Worm (Caenorhabditis elegans) whole organism, L2 larva: ENCODE measurements around the gene try-8.

Experiments
- C34F6.9 ChIP-seq: fragments of 150-350 bp; optimal IDR thresholded peaks from 2 replicates; lab custom pipeline; 2014; ENCODE audit warnings: missing biosample characterization, missing genetic modification characterization
- F13H6.1 ChIP-seq: sonication (generic microtip); optimal IDR thresholded peaks from 2 replicates; lab custom pipeline; 2016; ENCODE audit warnings: missing genetic modification characterization, missing compliant biosample characterization
- Y55F3AM.14 ChIP-seq: fragments of 200-800 bp; sonication (Bioruptor generic); optimal IDR thresholded peaks from 2 replicates; lab custom pipeline; 2018; ENCODE audit warnings: mild to moderate bottlenecking, missing genetic modification characterization, missing compliant biosample characterization
- ZK546.5 ChIP-seq: sonication (generic microtip); optimal IDR thresholded peaks from 2 replicates; lab custom pipeline; 2017; ENCODE audit warnings: missing biosample characterization, missing genetic modification characterization
- alr-1 ChIP-seq: fragments of 150-350 bp; optimal IDR thresholded peaks from 2 replicates; lab custom pipeline; 2014; ENCODE audit warnings: missing biosample characterization, missing genetic modification characterization
- aly-2 ChIP-seq: fragments of 150-350 bp; optimal IDR thresholded peaks from 2 replicates; lab custom pipeline; 2014; ENCODE audit warnings: missing biosample characterization, missing genetic modification characterization
- ama-1 ChIP-seq: fragments of 150-350 bp; optimal IDR thresholded peaks from 2 replicates; lab custom pipeline; 2018; ENCODE audit warnings: inconsistent platforms
- blmp-1 ChIP-seq: sonication (generic microtip); optimal IDR thresholded peaks from 2 replicates; lab custom pipeline; 2017; ENCODE audit warnings: missing genetic modification characterization, mild to moderate bottlenecking, missing compliant biosample characterization, antibody characterized with exemption, moderate library complexity; ENCODE audit not compliant: insufficient read depth
- crh-2 ChIP-seq: sonication (generic microtip); optimal IDR thresholded peaks from 2 replicates; lab custom pipeline; 2017; ENCODE audit warnings: missing biosample characterization, missing genetic modification characterization
- dmd-4 ChIP-seq: sonication (generic microtip); optimal IDR thresholded peaks from 2 replicates; lab custom pipeline; 2017; ENCODE audit warnings: missing biosample characterization, missing genetic modification characterization
- egl-27 ChIP-seq: sonication (generic microtip); optimal IDR thresholded peaks from 3 replicates; lab custom pipeline; 2017; ENCODE audit warnings: missing biosample characterization, missing genetic modification reagents, missing genetic modification characterization
- elt-1 ChIP-seq: fragments of 150-350 bp; optimal IDR thresholded peaks from 2 replicates; lab custom pipeline; 2014; ENCODE audit warnings: missing biosample characterization, missing genetic modification characterization
- elt-3 ChIP-seq: sonication (generic microtip); optimal IDR thresholded peaks from 2 replicates; lab custom pipeline; 2017; ENCODE audit warnings: missing biosample characterization, missing genetic modification characterization
- fos-1 ChIP-seq: fragments of 150-350 bp; optimal IDR thresholded peaks from 2 replicates; lab custom pipeline; 2014; ENCODE audit warnings: missing biosample characterization, missing genetic modification characterization
- gmeb-1 ChIP-seq: fragments of 150-350 bp; optimal IDR thresholded peaks from 2 replicates; lab custom pipeline; 2014; ENCODE audit warnings: missing biosample characterization, missing genetic modification characterization
- lin-11 ChIP-seq: fragments of 150-350 bp; sonication (generic microtip); optimal IDR thresholded peaks from 2 replicates; lab custom pipeline; 2014; ENCODE audit warnings: missing biosample characterization, missing genetic modification characterization, inconsistent platforms, mixed read lengths
- lin-13 ChIP-seq: fragments of 150-350 bp; optimal IDR thresholded peaks from 2 replicates; lab custom pipeline; 2014; ENCODE audit warnings: missing biosample characterization, missing genetic modification reagents, missing genetic modification characterization
- lsy-2 ChIP-seq, 2 experiments: fragments of 150-350 bp in 1 of 2; sonication (generic microtip) in 1 of 2; optimal IDR thresholded peaks; 2 replicates each; lab custom pipeline; 2014 to 2017; ENCODE audit warnings: missing biosample characterization in 2 of 2, missing genetic modification characterization in 2 of 2
- mab-5 ChIP-seq: fragments of 150-350 bp; optimal IDR thresholded peaks from 2 replicates; lab custom pipeline; 2014; ENCODE audit warnings: missing biosample characterization, missing genetic modification characterization
- mbf-1 ChIP-seq: sonication (generic microtip); optimal IDR thresholded peaks from 2 replicates; lab custom pipeline; 2017; ENCODE audit warnings: missing biosample characterization, missing genetic modification characterization
- mdl-1 ChIP-seq, 2 experiments: fragments of 150-350 bp in 1 of 2; sonication (generic microtip) in 1 of 2; optimal IDR thresholded peaks; 2 replicates each; lab custom pipeline; 2017; ENCODE audit warnings: missing biosample characterization in 2 of 2, missing genetic modification characterization in 2 of 2
- nhr-10 ChIP-seq: sonication (generic microtip); optimal IDR thresholded peaks from 2 replicates; lab custom pipeline; 2017; ENCODE audit warnings: missing biosample characterization, missing genetic modification characterization
- nhr-11 ChIP-seq: fragments of 150-350 bp; optimal IDR thresholded peaks from 2 replicates; lab custom pipeline; 2014; ENCODE audit warnings: missing biosample characterization, missing genetic modification characterization
- nhr-12 ChIP-seq: fragments of 150-350 bp; optimal IDR thresholded peaks from 2 replicates; lab custom pipeline; 2014; ENCODE audit warnings: missing biosample characterization, missing genetic modification characterization
- nhr-129 ChIP-seq: fragments of 150-350 bp; optimal IDR thresholded peaks from 2 replicates; lab custom pipeline; 2014; ENCODE audit warnings: missing biosample characterization, missing genetic modification characterization
- nhr-21 ChIP-seq: fragments of 150-350 bp; optimal IDR thresholded peaks from 2 replicates; lab custom pipeline; 2014; ENCODE audit warnings: missing biosample characterization, missing genetic modification characterization
- nhr-23 ChIP-seq: fragments of 150-350 bp; optimal IDR thresholded peaks from 2 replicates; lab custom pipeline; 2014; ENCODE audit warnings: missing biosample characterization, missing genetic modification reagents, missing genetic modification characterization
- nhr-237 ChIP-seq: fragments of 150-350 bp; optimal IDR thresholded peaks from 2 replicates; lab custom pipeline; 2014; ENCODE audit warnings: missing biosample characterization, missing genetic modification characterization
- nhr-25 ChIP-seq: fragments of 150-350 bp; sonication (generic microtip); optimal IDR thresholded peaks from 3 replicates; lab custom pipeline; 2014; ENCODE audit warnings: missing biosample characterization, missing genetic modification characterization
- nhr-77 ChIP-seq: fragments of 150-350 bp; optimal IDR thresholded peaks from 2 replicates; lab custom pipeline; 2014; ENCODE audit warnings: missing biosample characterization, missing genetic modification characterization
- peb-1 ChIP-seq: fragments of 150-350 bp; optimal IDR thresholded peaks from 2 replicates; lab custom pipeline; 2014; ENCODE audit warnings: missing biosample characterization, missing genetic modification characterization
- sem-4 ChIP-seq: fragments of 150-350 bp; optimal IDR thresholded peaks from 2 replicates; lab custom pipeline; 2014; ENCODE audit warnings: missing biosample characterization, missing genetic modification reagents, missing genetic modification characterization
- skn-1 ChIP-seq: sonication (generic microtip); optimal IDR thresholded peaks from 2 replicates; lab custom pipeline; 2017; ENCODE audit warnings: missing biosample characterization, missing genetic modification characterization
- sma-3 ChIP-seq: sonication (generic microtip); optimal IDR thresholded peaks from 2 replicates; lab custom pipeline; 2016; ENCODE audit warnings: missing genetic modification reagents, missing genetic modification characterization, missing compliant biosample characterization
- sma-9 ChIP-seq, 2 experiments: fragments of 150-350 bp in 1 of 2; sonication (generic microtip) in 1 of 2; optimal IDR thresholded peaks; 2 replicates each; lab custom pipeline; 2014 to 2016; ENCODE audit warnings: missing genetic modification characterization in 2 of 2, mild to moderate bottlenecking in 1 of 2, missing biosample characterization in 1 of 2, missing compliant biosample characterization in 1 of 2, missing genetic modification reagents in 1 of 2, moderate library complexity in 1 of 2
- snpc-4 ChIP-seq: fragments of 150-350 bp; optimal IDR thresholded peaks from 2 replicates; lab custom pipeline; 2014; ENCODE audit warnings: missing biosample characterization, missing genetic modification characterization
- unc-39 ChIP-seq: fragments of 150-350 bp; optimal IDR thresholded peaks from 2 replicates; lab custom pipeline; 2014; ENCODE audit warnings: missing biosample characterization, missing genetic modification characterization
- unc-55 ChIP-seq: fragments of 150-350 bp; sonication (generic microtip); optimal IDR thresholded peaks from 3 replicates; lab custom pipeline; 2014; ENCODE audit warnings: missing biosample characterization, missing genetic modification reagents, missing genetic modification characterization
- zag-1 ChIP-seq: fragments of 150-350 bp; optimal IDR thresholded peaks from 2 replicates; lab custom pipeline; 2014; ENCODE audit warnings: missing biosample characterization, missing genetic modification characterization
- ztf-1 ChIP-seq: fragments of 200-800 bp; sonication (Bioruptor generic); conservative IDR thresholded peaks from 2 replicates; pipeline ENCODE4 v1.3.6; 2022; ENCODE audit warnings: missing genetic modification characterization, missing compliant biosample characterization
- ztf-11 ChIP-seq: sonication (generic microtip); optimal IDR thresholded peaks from 2 replicates; lab custom pipeline; 2017; ENCODE audit warnings: missing biosample characterization, missing genetic modification characterization

Gene try-8

ce11 chrV:7492924-7493323, 38.8 kb upstream of the try-8 start, which contains the start of gene srbc-10:
Gene srbc-10, minus strand, starts transcription at chrV:7493024.
- TF ChIP-seq crh-2 (tag; lab: Kevin White, UChicago) (no peak), Y55F3AM.14 (GFP tag; lab: Kevin White, UChicago) (no peak), unc-55 (GFP tag; lab: Kevin White, UChicago) (no peak), sem-4 (tag; lab: Kevin White, UChicago) (no peak), nhr-129 (tag; lab: Kevin White, UChicago) (no peak), alr-1 (tag; lab: Kevin White, UChicago) (no peak), lin-11 (tag; lab: Kevin White, UChicago) (no peak)

DNA sequence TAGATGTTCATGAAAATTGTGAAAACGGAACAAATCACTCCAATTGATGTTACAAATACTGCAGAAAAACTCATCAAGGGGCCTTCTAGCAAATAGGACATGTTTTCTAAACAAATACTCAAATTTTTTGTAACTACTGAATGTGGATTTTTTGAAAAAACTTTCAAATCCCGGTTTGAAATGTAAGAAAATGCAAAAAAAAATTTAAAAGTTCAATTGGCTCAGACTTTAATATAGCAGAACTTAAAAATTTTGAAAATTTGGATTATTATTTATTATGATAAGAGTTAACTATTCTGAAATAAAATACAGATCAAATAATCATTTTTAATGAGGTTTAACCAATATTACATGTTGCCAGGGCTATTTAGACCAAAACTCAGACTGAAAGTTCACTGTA, 36.2 kb upstream of the try-8 start, which contains the start of gene srbc-9:
Gene srbc-9 (minus strand): TSS at position 101 of the 400 bp plus-strand sequence.
- TF ChIP-seq blmp-1 (tag; lab: Kevin White, UChicago) (no peak), ztf-11 (no peak), nhr-237 (tag; lab: Kevin White, UChicago) (no peak), F13H6.1 (tag; lab: Kevin White, UChicago) (no peak), lin-13 (GFP tag; lab: Kevin White, UChicago) (no peak), zag-1 (tag; lab: Kevin White, UChicago) (no peak), nhr-25 (tag; lab: Kevin White, UChicago) (no peak), sma-9 (GFP tag; optimal IDR thresholded peaks at IDR 0.05; lab: Kevin White, UChicago) (no peak), sma-9 (tag; optimal IDR thresholded peaks at IDR 0.05; lab: Kevin White, UChicago) (no peak), nhr-10 (tag; lab: Kevin White, UChicago) (no peak), skn-1 (tag; lab: Kevin White, UChicago) (no peak), sem-4 (tag; lab: Kevin White, UChicago) (no peak), elt-1 (no peak), unc-39 (tag; lab: Kevin White, UChicago) (no peak), peb-1 (no peak), aly-2 (tag; lab: Kevin White, UChicago) (no peak), crh-2 (tag; lab: Kevin White, UChicago) (no peak), unc-55 (GFP tag; lab: Kevin White, UChicago) (no peak), snpc-4 (tag; lab: Kevin White, UChicago) (no peak), C34F6.9 (no peak)

ce11 chrV:7487518-7487917, 33.4 kb upstream of the try-8 start, which contains the start of gene srbc-7:
Gene srbc-7, minus strand, starts transcription at chrV:7487618.
- TF ChIP-seq aly-2 (tag; lab: Kevin White, UChicago) (no peak), egl-27 (tag; lab: Kevin White, UChicago) (no peak), nhr-21 (tag; lab: Kevin White, UChicago) (no peak), ama-1 (lab: Kevin White, UChicago) (no peak), gmeb-1 (tag; lab: Kevin White, UChicago) (no peak), blmp-1 (tag; lab: Kevin White, UChicago) (no peak), nhr-10 (tag; lab: Kevin White, UChicago) (no peak), nhr-129 (tag; lab: Kevin White, UChicago) (no peak), nhr-77 (tag; lab: Kevin White, UChicago) (no peak), lsy-2 (tag; optimal IDR thresholded peaks at IDR 0.05; lab: Kevin White, UChicago) (no peak), sma-3 (no peak), mbf-1 (tag; lab: Kevin White, UChicago) (no peak), nhr-11 (no peak), nhr-12 (no peak), fos-1 (tag; lab: Kevin White, UChicago) (no peak), lin-11 (tag; lab: Kevin White, UChicago) (no peak)

DNA sequence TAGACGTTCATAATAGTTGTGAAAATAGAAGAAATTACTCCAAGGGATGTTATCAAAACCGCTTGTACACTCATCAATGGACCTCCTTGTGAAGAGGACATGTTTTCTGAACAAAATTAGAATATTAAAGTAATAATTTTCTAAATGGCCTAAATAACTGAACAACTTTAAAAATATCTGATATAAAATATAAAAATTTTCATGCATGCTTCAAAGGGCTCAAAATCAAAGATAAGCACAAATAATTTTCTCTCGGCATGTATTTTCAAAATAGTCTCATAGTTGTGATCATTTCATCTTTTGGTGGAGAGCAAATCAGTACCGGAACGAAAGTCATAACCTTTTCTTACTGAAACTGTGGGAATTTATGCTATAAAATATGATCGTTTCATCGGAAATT, 30.9 kb upstream of the try-8 start, which contains the start of gene srbc-8:
Gene srbc-8 (minus strand): TSS at position 101 of the 400 bp plus-strand sequence.
- TF ChIP-seq ZK546.5 (tag; lab: Kevin White, UChicago) = no peak
- no peak for TF ChIP-seq dmd-4 (tag; lab: Kevin White, UChicago)
- no peak for TF ChIP-seq unc-39 (tag; lab: Kevin White, UChicago)
- TF ChIP-seq mab-5 = no peak
- no peak for TF ChIP-seq Y55F3AM.14 (GFP tag; lab: Kevin White, UChicago)
- no peak for TF ChIP-seq unc-55 (GFP tag; lab: Kevin White, UChicago)
- TF ChIP-seq mdl-1 (tag; optimal IDR thresholded peaks at IDR 0.05; lab: Kevin White, UChicago) = no peak
- no peak for TF ChIP-seq ama-1 (lab: Kevin White, UChicago)
- TF ChIP-seq nhr-25 (tag; lab: Kevin White, UChicago) = no peak
- no peak for TF ChIP-seq nhr-129 (tag; lab: Kevin White, UChicago)
- TF ChIP-seq ztf-1 (GFP tag; lab: Robert Waterston, UW) = no peak
- TF ChIP-seq egl-27 (tag; lab: Kevin White, UChicago) = no peak
- TF ChIP-seq nhr-11 = no peak
- no peak for TF ChIP-seq lsy-2 (tag; optimal IDR thresholded peaks at IDR 0.05; lab: Kevin White, UChicago)
- TF ChIP-seq nhr-23 (tag; lab: Kevin White, UChicago) = no peak
- TF ChIP-seq lin-13 (GFP tag; lab: Kevin White, UChicago) = no peak
- no peak for TF ChIP-seq sem-4 (tag; lab: Kevin White, UChicago)
- TF ChIP-seq blmp-1 (tag; lab: Kevin White, UChicago) = no peak
- TF ChIP-seq fos-1 (tag; lab: Kevin White, UChicago) = no peak
- TF ChIP-seq elt-3 = no peak
